Fruit fly (Drosophila melanogaster): ENCODE data around the gene CG9698.

CG9698 gene

dm6 chr3R:30550044-30550443 is 35.5 kb downstream of the CG9698 start (continued):
- peak; percentile 56; the same call in 1 of the 2 replicates for TF ChIP-seq slbo (GFP tag; IDR thresholded peaks at IDR 0.05)
- TF ChIP-seq CG15011 (GFP tag; optimal IDR thresholded peaks at IDR 0.05) = no peak
- 0 out of 2 replicates have a peak, but pooled peaks have one; percentile 22 for TF ChIP-seq ap (GFP tag; IDR thresholded peaks at IDR 0.05)
- no peak for TF ChIP-seq Atf3 (GFP tag; optimal IDR thresholded peaks at IDR 0.05)
- peak; percentile 1 for TF ChIP-seq CG30403 (GFP tag; optimal IDR thresholded peaks at IDR 0.05)
- 0 out of 2 replicates have a peak, but pooled peaks have one; percentile 13 for TF ChIP-seq Ptx1 (GFP tag; IDR thresholded peaks at IDR 0.05)
- TF ChIP-seq CG11504 (tag; optimal IDR thresholded peaks at IDR 0.05) = peak; percentile 35
- TF ChIP-seq CG7556 (GFP tag; optimal IDR thresholded peaks at IDR 0.05) = peak; percentile 41
- 0 out of 2 replicates have a peak, but pooled peaks have one; percentile 15 for TF ChIP-seq Taf1 (GFP tag; IDR thresholded peaks at IDR 0.05)
- peak; percentile 47 for TF ChIP-seq mam (GFP tag; optimal IDR thresholded peaks at IDR 0.05)
- TF ChIP-seq abd-A (tag; optimal IDR thresholded peaks at IDR 0.05) = peak; percentile 44
- peak; percentile 10 for TF ChIP-seq CG13624 (GFP tag; optimal IDR thresholded peaks at IDR 0.05)
- peak; percentile 27 for TF ChIP-seq CG9932 (GFP tag; IDR thresholded peaks at IDR 0.05)
- TF ChIP-seq dysf (GFP tag; IDR thresholded peaks at IDR 0.05) = peak; percentile 47; the same call in 1 of the 3 replicates
- TF ChIP-seq hkb (optimal IDR thresholded peaks at IDR 0.05) = no peak
- TF ChIP-seq hkb (GFP tag; IDR thresholded peaks at IDR 0.05) = 0 out of 2 replicates have a peak, but pooled peaks have one; percentile 13
- peak; percentile 77 for TF ChIP-seq CG18599 (GFP tag; optimal IDR thresholded peaks at IDR 0.05)
- TF ChIP-seq CG8290 (GFP tag; optimal IDR thresholded peaks at IDR 0.05) = no peak
- TF ChIP-seq CG8290 (tag; optimal IDR thresholded peaks at IDR 0.05) = peak in 1 of 2 experiments; percentile 54
- TF ChIP-seq Fer1 (GFP tag; optimal IDR thresholded peaks at IDR 0.05) = peak; percentile 48
- TF ChIP-seq Hmr (GFP tag; optimal IDR thresholded peaks at IDR 0.05) = peak; percentile 62
- TF ChIP-seq Pdp1 (GFP tag; optimal IDR thresholded peaks at IDR 0.05) = no peak
- TF ChIP-seq CG14667 (GFP tag; IDR thresholded peaks at IDR 0.05) = peak; percentile 28; the same call in 1 of the 2 replicates
- TF ChIP-seq danr (GFP tag; IDR thresholded peaks at IDR 0.05) = no peak
- no peak for TF ChIP-seq nom (GFP tag; optimal IDR thresholded peaks at IDR 0.05)
- TF ChIP-seq Ada2b (GFP tag; IDR thresholded peaks at IDR 0.05) = peak; percentile 35; the same call in 1 of the 2 replicates
- TF ChIP-seq CG7372 (GFP tag; IDR thresholded peaks at IDR 0.05) = no peak
- TF ChIP-seq Meics (GFP tag; optimal IDR thresholded peaks at IDR 0.05) = peak; percentile 31
- TF ChIP-seq CG17385 (GFP tag; optimal IDR thresholded peaks at IDR 0.05) = peak; percentile 1
- TF ChIP-seq Hand (GFP tag; optimal IDR thresholded peaks at IDR 0.05) = peak; percentile 27
- no peak for TF ChIP-seq CG17912 (GFP tag; optimal IDR thresholded peaks at IDR 0.05)
- no peak for TF ChIP-seq CG12942 (GFP tag; optimal IDR thresholded peaks at IDR 0.05)
- TF ChIP-seq CG13894 (tag; optimal IDR thresholded peaks at IDR 0.05) = peak; percentile 33
- no peak for TF ChIP-seq CG30431 (GFP tag; optimal IDR thresholded peaks at IDR 0.05)
- no peak for TF ChIP-seq Stat92E (GFP tag; optimal IDR thresholded peaks at IDR 0.05)
- peak; percentile 81 for TF ChIP-seq Med (GFP tag)
- TF ChIP-seq CG14014 (GFP tag; IDR thresholded peaks at IDR 0.05) = peak; percentile 32; the same call in 1 of the 2 replicates
- peak; percentile 20 for TF ChIP-seq Sox102F (GFP tag; optimal IDR thresholded peaks at IDR 0.05)
- no peak for TF ChIP-seq Optix (GFP tag; IDR thresholded peaks at IDR 0.05)
- TF ChIP-seq stc (GFP tag; IDR thresholded peaks at IDR 0.05) = peak; percentile 12; the same call in 1 of the 2 replicates
- TF ChIP-seq lab (GFP tag; optimal IDR thresholded peaks at IDR 0.05) = peak; percentile 64
- no peak for TF ChIP-seq CG34224 (GFP tag; IDR thresholded peaks at IDR 0.05; ENCODE audit: partially characterized antibody)
- TF ChIP-seq B-H2 (GFP tag; optimal IDR thresholded peaks at IDR 0.05) = no peak
- TF ChIP-seq Dbx (GFP tag; IDR thresholded peaks at IDR 0.05) = peak; percentile 37; the same call in 1 of the 3 replicates
- peak; percentile 1 for TF ChIP-seq HLH54F (GFP tag; optimal IDR thresholded peaks at IDR 0.05)
- no peak for TF ChIP-seq CG6689 (GFP tag; IDR thresholded peaks at IDR 0.05)
- peak; percentile 42; the same call in 1 of the 2 replicates for TF ChIP-seq Rfx (GFP tag; IDR thresholded peaks at IDR 0.05)
- TF ChIP-seq dpn (GFP tag; optimal IDR thresholded peaks at IDR 0.05) = peak in 1 of 2 experiments; percentile 11
- no peak for TF ChIP-seq pan (optimal IDR thresholded peaks at IDR 0.05)
- peak in 1 of 2 experiments; percentile 38 for TF ChIP-seq pan (GFP tag; optimal IDR thresholded peaks at IDR 0.05 in 1 of 2, IDR thresholded peaks at IDR 0.05 in 1 of 2)
- TF ChIP-seq CG2678 (tag; optimal IDR thresholded peaks at IDR 0.05) = peak; percentile 43

Data from whole organism, embryonic.